Worm (Caenorhabditis elegans) whole organism, mixed stage, embryonic: ENCODE data around the gene K08H10.6.

Experiments
- lsy-2 ChIP-seq: fragments of 150-350 bp; optimal IDR thresholded peaks from 2 replicates; lab custom pipeline; 2014; ENCODE audit warnings: missing biosample characterization, missing genetic modification characterization
- nhr-237 ChIP-seq: fragments of 150-350 bp; optimal IDR thresholded peaks from 2 replicates; lab custom pipeline; 2014; ENCODE audit warnings: missing biosample characterization, missing genetic modification characterization

DNA sequence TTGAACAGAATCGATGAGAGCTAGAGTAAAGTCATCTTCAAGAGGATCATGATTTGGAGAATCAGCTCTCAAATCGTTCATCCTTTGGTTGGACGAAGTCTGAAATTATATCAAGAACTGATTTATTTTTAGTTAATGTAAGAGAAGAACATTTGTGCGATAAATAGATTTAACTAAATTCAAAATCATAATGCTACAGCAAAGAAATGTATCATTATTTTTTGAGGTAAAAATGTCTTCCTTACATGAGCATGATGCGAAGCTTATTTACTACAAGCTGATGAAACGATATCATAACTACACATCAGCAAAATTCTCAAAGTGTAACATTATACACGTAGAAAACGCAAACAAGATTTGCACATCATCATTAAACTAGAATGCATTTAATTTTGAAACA lies 33.3 kb downstream of the K08H10.6 start, which contains the start of gene madf-4:
- TF ChIP-seq lsy-2 (tag; lab: Kevin White, UChicago) (no peak), nhr-237 (tag; lab: Kevin White, UChicago) (no peak)
